Fruit fly (Drosophila melanogaster) whole organism: ENCODE data around the gene CG33339.

Source experiments
- pan ChIP-seq: fragments of >200 bp; optimal IDR thresholded peaks from 2 replicates; lab custom pipeline; 2017
- psq ChIP-seq: fragments of >200 bp; optimal IDR thresholded peaks from 2 replicates; lab custom pipeline; 2017
- usp ChIP-seq: fragments of >200 bp; optimal IDR thresholded peaks from 2 replicates; lab custom pipeline; 2017; ENCODE audit warnings: missing biosample characterization, missing genetic modification characterization, mixed read lengths

- TF ChIP-seq pan (lab: Kevin White, UChicago), result no peak
- TF ChIP-seq psq (lab: Kevin White, UChicago), result no peak
- no peak for TF ChIP-seq usp (GFP tag; lab: Kevin White, UChicago)
Observed at dm6 chr3R:24318217-24319082, 43.2 kb upstream of the CG33339 start, which contains the start of the genes Nab2 and BRWD3.
